Fruit fly (Drosophila melanogaster): ENCODE data around the gene ppk8.

Gene ppk8

dm6 chrX:3555190-3555849, 2.3 kb upstream of the ppk8 start:
- TF ChIP-seq Meics (GFP tag; optimal IDR thresholded peaks at IDR 0.05) (no peak), crol (GFP tag; IDR thresholded peaks at IDR 0.05) (peak; percentile 78), CG13624 (GFP tag; optimal IDR thresholded peaks at IDR 0.05) (no peak), CG13296 (GFP tag; optimal IDR thresholded peaks at IDR 0.05) (no peak), seq (GFP tag; IDR thresholded peaks at IDR 0.05) (no peak), Drgx (GFP tag; IDR thresholded peaks at IDR 0.05) (0 out of 2 replicates have a peak, but pooled peaks have one; percentile 32), CG3847 (GFP tag; IDR thresholded peaks at IDR 0.05) (no peak), CG1832 (GFP tag; optimal IDR thresholded peaks at IDR 0.05) (peak; percentile 22), ERR (GFP tag; optimal IDR thresholded peaks at IDR 0.05) (no peak), tx (GFP tag; optimal IDR thresholded peaks at IDR 0.05) (no peak)

- TF ChIP-seq Mes4 (GFP tag; optimal IDR thresholded peaks at IDR 0.05) (no peak), Ets65A (GFP tag) (peak; percentile 25), az2 (GFP tag; optimal IDR thresholded peaks at IDR 0.05) (no peak), twi (tag; optimal IDR thresholded peaks at IDR 0.05) (peak; percentile 49), Dfd (GFP tag; optimal IDR thresholded peaks at IDR 0.05) (peak in 1 of 2 experiments; percentile 46), cg (GFP tag; optimal IDR thresholded peaks at IDR 0.05) (peak; percentile 58), Med (GFP tag) (peak; percentile 18), CG12391 (tag; optimal IDR thresholded peaks at IDR 0.05) (no peak)
Observed at dm6 chrX:3558372-3558771, 760 bp downstream of the ppk8 start.

DNA sequence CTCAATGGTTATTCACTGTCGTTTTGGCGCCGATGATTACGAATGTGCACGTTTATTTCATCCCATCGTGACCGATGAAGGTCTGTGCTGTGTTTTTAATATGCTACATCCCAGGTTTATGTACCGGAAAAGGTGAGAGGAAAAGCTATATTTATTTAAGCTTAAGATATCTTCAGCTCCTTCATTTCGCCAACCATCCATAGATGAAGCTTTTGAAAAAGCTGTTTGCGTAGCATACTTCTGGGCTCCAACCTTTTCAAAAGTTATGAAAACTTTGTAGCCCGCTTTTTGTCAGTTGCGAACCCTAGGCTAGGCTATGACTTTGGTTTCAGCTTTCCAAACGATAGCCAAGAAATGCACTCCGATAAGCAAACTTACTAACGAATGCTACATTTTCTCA, 12.6 kb downstream of the ppk8 start:
- TF ChIP-seq sd (tag; optimal IDR thresholded peaks at IDR 0.05) = no peak
- no peak for TF ChIP-seq wek (GFP tag; optimal IDR thresholded peaks at IDR 0.05)
- TF ChIP-seq CG5245 (GFP tag; optimal IDR thresholded peaks at IDR 0.05) = no peak
- no peak for TF ChIP-seq nerfin-1 (tag; optimal IDR thresholded peaks at IDR 0.05)
- no peak for TF ChIP-seq dan (GFP tag; IDR thresholded peaks at IDR 0.05)
- no peak for TF ChIP-seq CG8924 (tag; optimal IDR thresholded peaks at IDR 0.05)
- no peak for TF ChIP-seq tap (tag; optimal IDR thresholded peaks at IDR 0.05)
- no peak for TF ChIP-seq Elba2 (GFP tag; optimal IDR thresholded peaks at IDR 0.05)
- TF ChIP-seq sna (GFP tag; IDR thresholded peaks at IDR 0.05; ENCODE audit: partially characterized antibody) = no peak
- TF ChIP-seq Hey (tag; optimal IDR thresholded peaks at IDR 0.05) = no peak
- TF ChIP-seq Med (GFP tag) = peak; percentile 37
- no peak for TF ChIP-seq Vsx1 (GFP tag; optimal IDR thresholded peaks at IDR 0.05)
- TF ChIP-seq CG4424 (GFP tag; optimal IDR thresholded peaks at IDR 0.05) = no peak
- no peak for TF ChIP-seq sqz (GFP tag; optimal IDR thresholded peaks at IDR 0.05)
- TF ChIP-seq CG10147 (GFP tag; optimal IDR thresholded peaks at IDR 0.05) = peak; percentile 13
- TF ChIP-seq schlank (tag; optimal IDR thresholded peaks at IDR 0.05) = no peak
- TF ChIP-seq HLH3B (GFP tag; IDR thresholded peaks at IDR 0.05) = no peak
- no peak for TF ChIP-seq CG2202 (tag; optimal IDR thresholded peaks at IDR 0.05)
- TF ChIP-seq CG17612 (GFP tag; IDR thresholded peaks at IDR 0.05) = peak; percentile 100
- TF ChIP-seq pzg (GFP tag; optimal IDR thresholded peaks at IDR 0.05) = peak; percentile 29
- TF ChIP-seq CG5953 (GFP tag; IDR thresholded peaks at IDR 0.05) = no peak
- no peak for TF ChIP-seq crc (GFP tag; optimal IDR thresholded peaks at IDR 0.05)
- TF ChIP-seq eve (GFP tag; optimal IDR thresholded peaks at IDR 0.05) = peak in 1 of 2 experiments; percentile 7
- no peak for TF ChIP-seq YL-1 (GFP tag; optimal IDR thresholded peaks at IDR 0.05)
- TF ChIP-seq corto (GFP tag; optimal IDR thresholded peaks at IDR 0.05) = no peak
- no peak for TF ChIP-seq Atf3 (GFP tag; optimal IDR thresholded peaks at IDR 0.05)
- TF ChIP-seq CG15011 (GFP tag; optimal IDR thresholded peaks at IDR 0.05) = no peak
- no peak for TF ChIP-seq Drgx (GFP tag; IDR thresholded peaks at IDR 0.05)
- TF ChIP-seq CG18599 (GFP tag; optimal IDR thresholded peaks at IDR 0.05) = no peak
- TF ChIP-seq CG10431 (GFP tag; optimal IDR thresholded peaks at IDR 0.05) = no peak
- no peak for TF ChIP-seq TFAM (GFP tag; optimal IDR thresholded peaks at IDR 0.05)
- TF ChIP-seq mam (GFP tag; optimal IDR thresholded peaks at IDR 0.05) = no peak
